Worm (Caenorhabditis elegans) whole organism, L1 larva: ENCODE measurements around the gene prp-9.

Source experiments
- ama-1 ChIP-seq: fragments of 150-350 bp; optimal IDR thresholded peaks from 2 replicates; lab custom pipeline; 2014
- ceh-8 ChIP-seq: fragments of 200-800 bp; sonication (Bioruptor generic); optimal IDR thresholded peaks from 2 replicates; lab custom pipeline; 2018; ENCODE audit warnings: mild to moderate bottlenecking, missing genetic modification characterization, moderate library complexity, missing compliant biosample characterization
- ces-1 ChIP-seq: fragments of 150-350 bp; optimal IDR thresholded peaks from 2 replicates; lab custom pipeline; 2014; ENCODE audit warnings: missing biosample characterization, missing genetic modification reagents, missing genetic modification characterization
- efl-3 ChIP-seq: fragments of 200-800 bp; sonication (Bioruptor generic); optimal IDR thresholded peaks from 2 replicates; lab custom pipeline; 2018; ENCODE audit warnings: mild to moderate bottlenecking, missing genetic modification characterization, missing compliant biosample characterization
- elt-3 ChIP-seq, 6 experiments: fragments of 150-350 bp in 1 of 6; sonication (generic microtip); optimal IDR thresholded peaks; 2 replicates each; lab custom pipeline; 2017 to 2018; ENCODE audit warnings: missing biosample characterization in 6 of 6, missing genetic modification characterization in 6 of 6, inconsistent platforms in 1 of 6
- fos-1 ChIP-seq: fragments of 150-350 bp; optimal IDR thresholded peaks from 2 replicates; lab custom pipeline; 2014; ENCODE audit warnings: missing biosample characterization, missing genetic modification characterization
- irx-1 ChIP-seq: sonication (generic microtip); optimal IDR thresholded peaks from 2 replicates; lab custom pipeline; 2016; ENCODE audit warnings: missing genetic modification characterization, missing compliant biosample characterization
- lsy-2 ChIP-seq, 2 experiments: fragments of 150-350 bp; optimal IDR thresholded peaks; 2 replicates each; lab custom pipeline; 2014; ENCODE audit warnings: missing biosample characterization in 2 of 2, missing genetic modification characterization in 2 of 2
- mdl-1 ChIP-seq, 2 experiments: fragments of 150-350 bp; optimal IDR thresholded peaks; 2 replicates each; lab custom pipeline; 2014 to 2017; ENCODE audit warnings: missing biosample characterization in 2 of 2, missing genetic modification characterization in 2 of 2, inconsistent platforms in 1 of 2
- nhr-11 ChIP-seq: fragments of 150-350 bp; optimal IDR thresholded peaks from 2 replicates; lab custom pipeline; 2014; ENCODE audit warnings: missing biosample characterization, missing genetic modification characterization
- unc-86 ChIP-seq: sonication (generic microtip); optimal IDR thresholded peaks from 2 replicates; lab custom pipeline; 2016; ENCODE audit warnings: missing genetic modification characterization, missing compliant biosample characterization
- unc-98 ChIP-seq: fragments of 200-800 bp; sonication (Bioruptor generic); IDR thresholded peaks from 2 replicates; pipeline ENCODE4 v1.3.6; 2022; ENCODE audit warnings: missing genetic modification characterization, missing compliant biosample characterization

ce11 chrII:8546975-8547374 lies 21.8 kb upstream of the prp-9 start:
- TF ChIP-seq elt-3 (tag; optimal IDR thresholded peaks at IDR 0.05; lab: Kevin White, UChicago) (peak in 1 of 6 experiments; percentile 19), irx-1 (tag; lab: Kevin White, UChicago) (no peak), ceh-8 (GFP tag; lab: Kevin White, UChicago) (no peak), efl-3 (GFP tag; lab: Kevin White, UChicago) (no peak), lsy-2 (tag; optimal IDR thresholded peaks at IDR 0.05; lab: Kevin White, UChicago) (peak in 1 of 2 experiments; percentile 69), nhr-11 (no peak), unc-86 (tag; lab: Kevin White, UChicago) (no peak), ama-1 (lab: Kevin White, UChicago) (no peak), unc-98 (GFP tag; lab: Robert Waterston, UW) (no peak), mdl-1 (tag; optimal IDR thresholded peaks at IDR 0.05; lab: Kevin White, UChicago) (peak in 1 of 2 experiments; percentile 60), fos-1 (tag; lab: Kevin White, UChicago) (peak; percentile 25), ces-1 (no peak)
